Worm (Caenorhabditis elegans): Measurements from ENCODE around the gene Y42H9AR.4.

The Y42H9AR.4 gene

DNA sequence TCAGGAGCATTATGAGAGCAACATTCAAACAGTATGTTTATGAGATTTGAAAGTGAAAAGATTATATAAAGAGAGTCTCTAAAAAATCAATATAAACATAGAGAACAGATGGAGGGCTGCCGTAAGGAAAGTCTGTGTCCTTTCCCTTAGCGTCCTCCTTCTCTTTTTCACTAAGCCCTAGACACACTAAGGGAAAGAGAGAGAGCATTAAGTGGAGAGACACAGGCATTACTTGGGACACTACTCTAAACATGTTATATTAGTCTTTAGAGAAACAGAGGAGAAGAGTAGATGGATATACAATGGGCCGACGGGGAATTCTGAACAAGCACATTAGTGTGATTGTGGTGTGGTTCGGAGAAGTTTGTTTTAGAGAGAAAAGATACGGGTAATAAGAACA, 15.6 kb downstream of the Y42H9AR.4 start:
- no peak for TF ChIP-seq fos-1 (tag; optimal IDR thresholded peaks at IDR 0.05)
- no peak for TF ChIP-seq nhr-11 (tag; optimal IDR thresholded peaks at IDR 0.05)
- no peak for TF ChIP-seq egl-5 (tag; optimal IDR thresholded peaks at IDR 0.05)
- no peak for TF ChIP-seq snpc-4 (tag; optimal IDR thresholded peaks at IDR 0.05)
- TF ChIP-seq jun-1 (tag; optimal IDR thresholded peaks at IDR 0.05): no peak
- TF ChIP-seq daf-12 (tag; optimal IDR thresholded peaks at IDR 0.05): no peak
- no peak for TF ChIP-seq fkh-2 (tag; optimal IDR thresholded peaks at IDR 0.05)

DNA sequence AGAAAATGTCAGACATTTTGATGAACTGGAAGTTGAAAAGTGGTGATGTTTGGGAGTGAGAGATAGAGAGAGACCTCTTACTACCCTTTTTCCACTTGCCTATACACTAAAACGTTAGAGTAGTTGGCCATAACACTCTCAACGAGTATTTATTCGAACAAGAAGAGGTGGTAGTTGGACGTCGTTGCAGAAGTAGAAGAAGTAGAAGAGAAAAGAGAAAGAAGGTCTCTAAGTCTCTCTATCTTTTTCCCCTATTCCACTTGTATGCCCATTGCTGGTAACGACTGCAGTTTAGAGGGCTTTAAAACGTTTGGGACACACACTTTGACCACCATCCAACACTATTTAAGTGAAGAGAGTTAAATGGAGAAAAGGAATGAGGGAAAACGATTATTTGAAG, 20.5 kb downstream of the Y42H9AR.4 start:
- no peak for TF ChIP-seq tbx-2 (tag; optimal IDR thresholded peaks at IDR 0.05)
- TF ChIP-seq egl-5 (tag; optimal IDR thresholded peaks at IDR 0.05): peak; percentile 59

DNA sequence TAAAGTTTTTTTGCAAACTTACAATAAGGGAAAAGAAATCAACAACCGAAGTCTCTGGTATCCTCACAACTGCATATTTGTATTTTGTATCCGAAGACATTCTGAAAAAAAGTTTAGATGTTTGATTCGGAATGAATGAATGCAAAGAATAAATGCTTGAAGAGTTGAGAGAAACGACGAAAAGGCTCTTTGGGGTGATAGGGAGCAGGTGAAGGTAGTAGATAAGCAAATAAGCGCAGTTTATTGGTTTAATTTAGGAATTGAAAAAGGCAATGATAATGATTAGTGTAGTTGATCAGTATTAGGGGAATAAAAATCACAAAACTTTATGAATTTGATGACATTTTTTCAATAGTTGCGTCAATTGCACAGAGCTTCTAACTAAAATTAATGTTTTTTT, 25.5 kb downstream of the Y42H9AR.4 start, which contains the start of gene nsy-7:
Gene nsy-7 (minus strand): TSS at position 101 of the 400 bp plus-strand sequence.
- TF ChIP-seq zag-1 (tag; optimal IDR thresholded peaks at IDR 0.05): no peak
- TF ChIP-seq elt-2 (tag; optimal IDR thresholded peaks at IDR 0.05): peak; percentile 15

DNA sequence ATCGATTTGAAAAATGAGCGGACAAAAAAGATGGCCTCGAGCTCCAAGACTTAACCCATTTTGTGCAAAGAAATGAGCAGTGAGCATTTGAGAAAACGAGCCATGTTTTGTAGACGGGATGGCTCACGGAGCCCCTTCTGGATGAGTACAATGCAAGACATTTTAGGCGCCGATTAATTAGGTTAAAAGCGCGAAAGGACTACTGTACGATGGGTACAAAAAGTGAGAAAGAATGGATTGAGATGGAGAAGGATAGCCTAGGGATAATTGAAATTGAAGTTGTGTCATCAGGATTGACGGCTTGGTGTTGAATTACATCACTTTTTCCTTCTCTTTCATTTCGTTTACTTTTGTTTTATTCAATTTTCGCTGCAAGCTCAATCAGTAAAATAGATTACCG, 31.2 kb downstream of the Y42H9AR.4 start:
- TF ChIP-seq pqm-1 (tag; optimal IDR thresholded peaks at IDR 0.05) (no peak), snpc-4 (tag; optimal IDR thresholded peaks at IDR 0.05) (no peak), mdl-1 (tag; optimal IDR thresholded peaks at IDR 0.05) (no peak), elt-2 (tag; optimal IDR thresholded peaks at IDR 0.05) (no peak), nhr-11 (tag; optimal IDR thresholded peaks at IDR 0.05) (no peak), mml-1 (tag; optimal IDR thresholded peaks at IDR 0.05) (no peak), fos-1 (tag; optimal IDR thresholded peaks at IDR 0.05) (no peak)

DNA sequence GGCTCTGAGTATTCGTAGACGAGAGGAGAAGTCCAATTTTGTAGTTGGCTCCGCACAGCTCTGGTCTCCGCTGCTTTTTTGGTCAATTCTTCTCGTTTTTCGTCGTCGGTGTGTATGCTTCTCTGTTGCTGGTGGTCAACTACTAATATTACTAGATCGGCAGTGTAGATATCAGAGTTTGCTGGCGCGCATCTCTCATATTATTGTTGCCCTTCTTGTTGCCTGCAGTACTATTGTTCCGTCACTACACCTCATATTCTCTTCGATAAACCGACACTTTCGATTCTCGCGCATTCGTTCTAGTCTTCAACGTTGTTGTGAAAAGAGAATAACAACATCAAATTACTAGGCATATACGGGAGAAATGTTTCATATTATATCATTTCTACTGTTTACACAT, 31.9 kb downstream of the Y42H9AR.4 start:
- TF ChIP-seq elt-1 (tag; optimal IDR thresholded peaks at IDR 0.05): no peak
- TF ChIP-seq mml-1 (tag; optimal IDR thresholded peaks at IDR 0.05): no peak
- TF ChIP-seq ceh-82 (tag; optimal IDR thresholded peaks at IDR 0.05): no peak
- no peak for TF ChIP-seq elt-2 (tag; optimal IDR thresholded peaks at IDR 0.05)
- TF ChIP-seq ceh-16 (tag; optimal IDR thresholded peaks at IDR 0.05): no peak
- TF ChIP-seq nhr-12 (tag; optimal IDR thresholded peaks at IDR 0.05): no peak
- TF ChIP-seq skn-1 (tag; optimal IDR thresholded peaks at IDR 0.05): no peak

DNA sequence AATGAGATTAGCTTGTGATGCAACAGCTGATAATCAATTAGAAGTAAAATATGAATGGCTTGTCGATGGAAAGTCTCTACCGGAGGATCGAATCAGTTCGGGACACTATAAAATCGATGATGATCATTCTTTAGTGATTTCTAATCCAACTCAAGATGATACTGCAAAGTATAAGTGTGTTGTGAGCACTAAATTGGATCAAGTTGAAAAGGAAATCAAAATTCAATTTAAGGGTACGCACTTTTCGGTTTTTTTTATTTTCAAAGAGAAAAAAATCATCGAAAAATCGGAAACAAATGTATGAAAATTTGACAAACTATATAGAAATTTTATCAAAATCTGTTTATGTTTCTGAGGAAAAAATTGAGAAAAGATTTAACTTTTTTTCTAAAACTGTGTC, 35.5 kb downstream of the Y42H9AR.4 start:
- TF ChIP-seq nhr-23 (tag; optimal IDR thresholded peaks at IDR 0.05) (no peak), sea-2 (GFP tag; optimal IDR thresholded peaks at IDR 0.05) (no peak), fkh-2 (tag; optimal IDR thresholded peaks at IDR 0.05) (no peak), fkh-10 (GFP tag; optimal IDR thresholded peaks at IDR 0.05) (peak; percentile 40), nhr-12 (tag; optimal IDR thresholded peaks at IDR 0.05) (no peak), ceh-82 (tag; optimal IDR thresholded peaks at IDR 0.05) (no peak), ceh-16 (tag; optimal IDR thresholded peaks at IDR 0.05) (no peak)

DNA sequence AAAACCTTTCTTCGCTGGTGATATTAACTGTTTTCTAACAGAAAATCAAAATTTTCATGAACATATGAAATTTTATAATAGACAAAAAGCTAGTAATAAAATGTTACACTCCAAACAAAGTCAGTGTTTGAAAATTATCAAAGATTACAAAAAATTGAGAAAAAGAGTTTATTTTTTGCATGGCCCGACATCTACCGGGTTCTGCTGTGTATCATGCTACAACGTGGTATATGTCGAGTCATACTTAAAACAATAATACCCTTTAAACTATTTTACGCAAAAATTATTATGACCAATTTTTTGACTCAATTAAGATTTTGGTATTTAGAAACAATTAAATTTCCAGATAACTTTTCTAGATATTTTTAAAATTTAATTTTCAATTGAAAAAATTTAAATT, 36.5 kb downstream of the Y42H9AR.4 start:
- no peak for TF ChIP-seq aly-2 (tag; optimal IDR thresholded peaks at IDR 0.05)
- peak; percentile 9 for TF ChIP-seq snpc-4 (tag; optimal IDR thresholded peaks at IDR 0.05)
- TF ChIP-seq nhr-77 (tag; optimal IDR thresholded peaks at IDR 0.05): no peak

DNA sequence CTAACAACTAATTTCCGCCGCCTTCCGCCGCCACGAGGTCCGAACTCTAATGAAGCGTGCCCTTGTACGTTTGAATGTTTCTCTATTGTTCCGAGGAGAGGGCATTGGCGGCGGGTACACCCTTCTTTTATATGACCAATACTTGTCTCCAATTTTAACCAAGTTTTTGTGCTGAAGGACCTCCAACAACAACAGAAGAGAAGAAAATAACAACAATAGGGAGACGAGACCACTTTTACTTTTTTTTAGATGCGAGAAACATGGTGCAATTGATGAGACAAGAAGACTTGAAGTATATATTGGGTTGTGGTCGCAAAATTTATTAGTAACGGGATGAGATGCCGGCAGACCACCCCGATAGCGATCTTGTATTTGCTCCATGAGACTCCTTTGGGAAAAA, 41.1 kb downstream of the Y42H9AR.4 start:
- TF ChIP-seq egl-5 (tag; optimal IDR thresholded peaks at IDR 0.05): no peak
- TF ChIP-seq ztf-11 (tag; optimal IDR thresholded peaks at IDR 0.05): no peak
- TF ChIP-seq nhr-76 (tag; optimal IDR thresholded peaks at IDR 0.05): no peak
- TF ChIP-seq skn-1 (tag; optimal IDR thresholded peaks at IDR 0.05): no peak
- no peak for TF ChIP-seq ceh-16 (tag; optimal IDR thresholded peaks at IDR 0.05)
- TF ChIP-seq ceh-9 (tag; optimal IDR thresholded peaks at IDR 0.05): no peak
- no peak for TF ChIP-seq lsy-12 (tag; optimal IDR thresholded peaks at IDR 0.05)
- no peak for TF ChIP-seq mdl-1 (tag; optimal IDR thresholded peaks at IDR 0.05)
- no peak for TF ChIP-seq nhr-237 (tag; optimal IDR thresholded peaks at IDR 0.05)
- no peak for TF ChIP-seq nhr-77 (tag; optimal IDR thresholded peaks at IDR 0.05)
- no peak for TF ChIP-seq nhr-25 (tag; optimal IDR thresholded peaks at IDR 0.05)
- TF ChIP-seq ztf-4 (tag; optimal IDR thresholded peaks at IDR 0.05): no peak
- no peak for TF ChIP-seq sea-2 (GFP tag; optimal IDR thresholded peaks at IDR 0.05)

All from whole organism, L3 larva.